Fruit fly (Drosophila melanogaster) whole organism, embryonic: ENCODE measurements around the gene Ser.
A peak's percentile ranks its signal among the peaks of the same experiment; 100 is the strongest.

Experiments
- ATbp ChIP-seq: fragments of 200-800 bp; sonication (Bioruptor generic); optimal IDR thresholded peaks from 2 replicates; lab custom pipeline; 2017; ENCODE audit warnings: missing biosample characterization, mild to moderate bottlenecking, missing genetic modification characterization, missing genetic modification reagents
- Ada2b ChIP-seq: fragments of 200-800 bp; sonication (Bioruptor generic); IDR thresholded peaks from 2 replicates; pipeline ENCODE4 v1.3.6; 2022; ENCODE audit warnings: missing biosample characterization, missing genetic modification characterization
- Adf1 ChIP-seq: fragments of 200-800 bp; sonication (Bioruptor generic); IDR thresholded peaks from 2 replicates; pipeline ENCODE4 v1.3.6; 2022; ENCODE audit warnings: missing biosample characterization, missing genetic modification characterization
- Asciz ChIP-seq: fragments of 200-800 bp; sonication (Bioruptor generic); optimal IDR thresholded peaks from 2 replicates; lab custom pipeline; 2017; ENCODE audit warnings: missing biosample characterization, mild to moderate bottlenecking, missing genetic modification characterization, missing genetic modification reagents
- BtbVII ChIP-seq: fragments of 200-800 bp; sonication (Bioruptor generic); optimal IDR thresholded peaks from 3 replicates; lab custom pipeline; 2017; ENCODE audit warnings: missing biosample characterization, mild to moderate bottlenecking, missing genetic modification characterization
- CG10267 ChIP-seq: fragments of 200-800 bp; sonication (Bioruptor generic); optimal IDR thresholded peaks from 2 replicates; lab custom pipeline; 2018; ENCODE audit warnings: missing biosample characterization, mild to moderate bottlenecking, missing genetic modification characterization, moderate library complexity
- CG10959 ChIP-seq: fragments of 200-800 bp; sonication (Bioruptor generic); IDR thresholded peaks from 2 replicates; pipeline ENCODE4 v1.3.6; 2022; ENCODE audit warnings: missing biosample characterization, missing genetic modification characterization
- CG11085 ChIP-seq: fragments of 200-800 bp; sonication (Bioruptor generic); IDR thresholded peaks from 2 replicates; pipeline ENCODE4 v1.3.6; 2022; ENCODE audit warnings: missing biosample characterization, missing genetic modification characterization
- CG1233 ChIP-seq: fragments of 200-800 bp; sonication (Bioruptor generic); optimal IDR thresholded peaks from 4 replicates; lab custom pipeline; 2018; ENCODE audit warnings: missing biosample characterization, mild to moderate bottlenecking, missing genetic modification characterization
- CG12769 ChIP-seq: fragments of 200-800 bp; sonication (Bioruptor generic); optimal IDR thresholded peaks from 2 replicates; lab custom pipeline; 2019; ENCODE audit warnings: missing biosample characterization, mild to moderate bottlenecking, missing genetic modification characterization, moderate library complexity
- CG13287 ChIP-seq: fragments of 200-800 bp; sonication (Bioruptor generic); IDR thresholded peaks from 2 replicates; pipeline ENCODE4 v1.3.6; 2022; ENCODE audit warnings: missing biosample characterization, missing genetic modification characterization; ENCODE audit not compliant: partially characterized antibody
- CG13296 ChIP-seq: fragments of 200-800 bp; sonication (Bioruptor generic); optimal IDR thresholded peaks from 3 replicates; lab custom pipeline; 2018; ENCODE audit warnings: missing biosample characterization, mild to moderate bottlenecking, missing genetic modification characterization
- CG14860 ChIP-seq: fragments of 200-800 bp; sonication (Bioruptor generic); IDR thresholded peaks from 3 replicates; pipeline ENCODE4 v1.3.6; 2022; ENCODE audit warnings: missing biosample characterization, missing genetic modification characterization; ENCODE audit not compliant: partially characterized antibody
- CG15269 ChIP-seq: fragments of 200-800 bp; sonication (Bioruptor generic); optimal IDR thresholded peaks from 2 replicates; lab custom pipeline; 2018; ENCODE audit warnings: missing biosample characterization, mild to moderate bottlenecking, missing genetic modification characterization, moderate library complexity
- CG17612 ChIP-seq: fragments of 200-800 bp; sonication (Bioruptor generic); IDR thresholded peaks from 2 replicates; pipeline ENCODE4 v1.3.6; 2022; ENCODE audit warnings: missing biosample characterization, missing genetic modification characterization
- CG2678 ChIP-seq: fragments of 200-800 bp; sonication (Bioruptor generic); optimal IDR thresholded peaks from 3 replicates; lab custom pipeline; 2019; ENCODE audit warnings: missing biosample characterization, mild to moderate bottlenecking, missing genetic modification characterization, moderate library complexity
- CG3065 ChIP-seq: fragments of 200-800 bp; sonication (Bioruptor generic); optimal IDR thresholded peaks from 2 replicates; lab custom pipeline; 2016; ENCODE audit warnings: missing biosample characterization, missing genetic modification characterization
- CG33557 ChIP-seq: fragments of 200-800 bp; sonication (Bioruptor generic); optimal IDR thresholded peaks from 2 replicates; lab custom pipeline; 2019; ENCODE audit warnings: missing biosample characterization, mild to moderate bottlenecking, missing genetic modification characterization, moderate library complexity
- CG7928 ChIP-seq: fragments of 200-800 bp; sonication (Bioruptor generic); optimal IDR thresholded peaks from 2 replicates; lab custom pipeline; 2017; ENCODE audit warnings: missing biosample characterization, mild to moderate bottlenecking, missing genetic modification characterization
- CG8281 ChIP-seq: fragments of 200-800 bp; sonication (Bioruptor generic); optimal IDR thresholded peaks from 2 replicates; lab custom pipeline; 2018; ENCODE audit warnings: missing biosample characterization, mild to moderate bottlenecking, missing genetic modification characterization, moderate library complexity
- Chrac-16 ChIP-seq: fragments of 200-800 bp; sonication (Bioruptor generic); optimal IDR thresholded peaks from 3 replicates; lab custom pipeline; 2016; ENCODE audit warnings: missing biosample characterization, missing genetic modification characterization
- D ChIP-seq, 2 experiments: fragments of 200-800 bp in 1 of 2; fragments of >200 bp in 1 of 2; sonication (Bioruptor generic) in 1 of 2; optimal IDR thresholded peaks; 2 replicates in 1 of 2; 3 replicates in 1 of 2; lab custom pipeline; 2017; ENCODE audit warnings: mild to moderate bottlenecking in 1 of 2, missing biosample characterization in 1 of 2, missing genetic modification characterization in 1 of 2, missing genetic modification reagents in 1 of 2
- Drgx ChIP-seq: fragments of 200-800 bp; sonication (Bioruptor generic); IDR thresholded peaks from 2 replicates; pipeline ENCODE4 v1.3.6; 2022; ENCODE audit warnings: missing biosample characterization, missing genetic modification characterization
- E2f2 ChIP-seq: fragments of 200-800 bp; sonication (Bioruptor generic); IDR thresholded peaks from 2 replicates; pipeline ENCODE4 v1.3.6; 2022; ENCODE audit warnings: missing biosample characterization, missing genetic modification characterization
- Ets65A ChIP-seq: fragments of 200-800 bp; sonication (Bioruptor generic); peaks from one replicate; lab custom pipeline; 2016; ENCODE audit warnings: missing biosample characterization, missing genetic modification characterization
- H2.0 ChIP-seq: fragments of 200-800 bp; sonication (Bioruptor generic); IDR thresholded peaks from 2 replicates; pipeline ENCODE4 v1.3.6; 2022; ENCODE audit warnings: missing biosample characterization, missing genetic modification characterization
- Hey ChIP-seq: fragments of 200-800 bp; sonication (Bioruptor generic); optimal IDR thresholded peaks from 3 replicates; lab custom pipeline; 2018; ENCODE audit warnings: missing biosample characterization, mild to moderate bottlenecking, missing genetic modification characterization
- Hmx ChIP-seq: fragments of 200-800 bp; sonication (Bioruptor generic); optimal IDR thresholded peaks from 2 replicates; lab custom pipeline; 2016; ENCODE audit warnings: missing biosample characterization, missing genetic modification characterization
- Lhr ChIP-seq: fragments of 200-800 bp; sonication (Bioruptor generic); optimal IDR thresholded peaks from 3 replicates; lab custom pipeline; 2017; ENCODE audit warnings: mild to moderate bottlenecking, missing biosample characterization, missing genetic modification reagents, missing genetic modification characterization
- Lpt ChIP-seq: fragments of >200 bp; optimal IDR thresholded peaks from 2 replicates; lab custom pipeline; 2018; ENCODE audit warnings: missing biosample characterization, missing genetic modification characterization
- Med ChIP-seq: fragments of 200-800 bp; sonication (Bioruptor generic); peaks from one replicate; lab custom pipeline; 2016; ENCODE audit warnings: missing biosample characterization, missing genetic modification characterization, mild to moderate bottlenecking, inconsistent platforms, moderate library complexity
- bsh ChIP-seq, 2 experiments: fragments of 200-800 bp; sonication (Bioruptor generic); optimal IDR thresholded peaks; 2 replicates each; lab custom pipeline; 2017 to 2018; ENCODE audit warnings: mild to moderate bottlenecking in 2 of 2, missing biosample characterization in 2 of 2, missing genetic modification characterization in 2 of 2, moderate library complexity in 1 of 2
- btn ChIP-seq: fragments of 200-800 bp; sonication (Bioruptor generic); optimal IDR thresholded peaks from 2 replicates; lab custom pipeline; 2016; ENCODE audit warnings: missing biosample characterization, missing genetic modification characterization
- chm ChIP-seq: fragments of 200-800 bp; sonication (Bioruptor generic); IDR thresholded peaks from 2 replicates; pipeline ENCODE4 v1.3.6; 2022; ENCODE audit warnings: missing biosample characterization, missing genetic modification characterization
- grn ChIP-seq: fragments of 200-800 bp; sonication (Bioruptor generic); optimal IDR thresholded peaks from 3 replicates; lab custom pipeline; 2017; ENCODE audit warnings: missing biosample characterization, missing genetic modification characterization
- gro ChIP-seq: fragments of 200-800 bp; sonication (Bioruptor generic); optimal IDR thresholded peaks from 2 replicates; lab custom pipeline; 2016; ENCODE audit warnings: missing biosample characterization, missing genetic modification characterization
- gt ChIP-seq: fragments of 200-800 bp; sonication (Bioruptor generic); IDR thresholded peaks from 2 replicates; pipeline ENCODE4 v1.3.6; 2022; ENCODE audit warnings: missing biosample characterization, missing genetic modification characterization
- ham ChIP-seq: fragments of 200-800 bp; sonication (Bioruptor generic); IDR thresholded peaks from 2 replicates; pipeline ENCODE4 v1.3.6; 2022; ENCODE audit warnings: missing biosample characterization, missing genetic modification characterization
- kni ChIP-seq: fragments of 200-800 bp; sonication (Bioruptor generic); optimal IDR thresholded peaks from 3 replicates; lab custom pipeline; 2017; ENCODE audit warnings: mild to moderate bottlenecking, missing biosample characterization, missing genetic modification reagents, missing genetic modification characterization
- lbe ChIP-seq: fragments of 200-800 bp; sonication (Bioruptor generic); optimal IDR thresholded peaks from 2 replicates; lab custom pipeline; 2016; ENCODE audit warnings: missing biosample characterization, mild to moderate bottlenecking, missing genetic modification characterization
- nom ChIP-seq: fragments of 200-800 bp; sonication (Bioruptor generic); optimal IDR thresholded peaks from 2 replicates; lab custom pipeline; 2017; ENCODE audit warnings: missing biosample characterization, missing genetic modification characterization, mild to moderate bottlenecking, moderate library complexity, missing genetic modification reagents
- pb ChIP-seq: fragments of 200-800 bp; sonication (Bioruptor generic); optimal IDR thresholded peaks from 3 replicates; lab custom pipeline; 2016; ENCODE audit warnings: missing biosample characterization, missing genetic modification characterization
- sens-2 ChIP-seq: fragments of 200-800 bp; sonication (Bioruptor generic); IDR thresholded peaks from 2 replicates; pipeline ENCODE4 v1.3.6; 2022; ENCODE audit warnings: missing biosample characterization, missing genetic modification characterization
- ssp ChIP-seq: fragments of 200-800 bp; sonication (Bioruptor generic); IDR thresholded peaks from 2 replicates; pipeline ENCODE4 v1.3.6; 2022; ENCODE audit warnings: missing biosample characterization, missing genetic modification characterization
- tgo ChIP-seq: fragments of 200-800 bp; sonication (Bioruptor generic); IDR thresholded peaks from 3 replicates; pipeline ENCODE4 v1.3.6; 2022; ENCODE audit warnings: missing biosample characterization, missing genetic modification characterization
- vvl ChIP-seq: fragments of 200-800 bp; sonication (Bioruptor generic); IDR thresholded peaks from 2 replicates; pipeline ENCODE4 v1.3.6; 2022; ENCODE audit warnings: missing biosample characterization, missing genetic modification characterization
- yki ChIP-seq: fragments of >200 bp; optimal IDR thresholded peaks from 3 replicates; lab custom pipeline; 2018

The Ser gene

dm6 chr3R:27202330-27202729 lies 8.3 kb upstream of the Ser start (continued):
- TF ChIP-seq btn, result no peak
- TF ChIP-seq Lpt (GFP tag; lab: Kevin White, UChicago), result no peak
- no peak for TF ChIP-seq CG17612 (GFP tag; lab: Robert Waterston, UW)
- TF ChIP-seq ATbp (GFP tag; lab: Kevin White, UChicago), result peak; percentile 18
- TF ChIP-seq BtbVII (GFP tag; lab: Kevin White, UChicago), result no peak
- TF ChIP-seq CG10959, result no peak
- TF ChIP-seq Lhr (GFP tag; lab: Kevin White, UChicago), result no peak
- no peak for TF ChIP-seq CG13296
- TF ChIP-seq Hey (tag; lab: Kevin White, UChicago), result no peak
- no peak for TF ChIP-seq CG3065 (GFP tag; lab: Kevin White, UChicago)
- no peak for TF ChIP-seq Chrac-16 (GFP tag; lab: Kevin White, UChicago)
- TF ChIP-seq chm, result no peak
- no peak for TF ChIP-seq ssp (GFP tag; lab: Robert Waterston, UW)
- TF ChIP-seq CG7928 (GFP tag; lab: Kevin White, UChicago), result no peak
- peak; percentile 15 for TF ChIP-seq kni (GFP tag; lab: Kevin White, UChicago)
- no peak for TF ChIP-seq CG8281 (tag; lab: Kevin White, UChicago)
- TF ChIP-seq pb (GFP tag; lab: Kevin White, UChicago), result no peak
- TF ChIP-seq Asciz (GFP tag; lab: Kevin White, UChicago), result peak; percentile 16
- no peak for TF ChIP-seq tgo (GFP tag; lab: Robert Waterston, UW)
- no peak for TF ChIP-seq CG1233 (GFP tag; lab: Kevin White, UChicago)
- TF ChIP-seq E2f2, result no peak
- no peak for TF ChIP-seq grn
- peak; percentile 58 for TF ChIP-seq Med
- no peak for TF ChIP-seq CG13287 (GFP tag; lab: Robert Waterston, UW)
- no peak for TF ChIP-seq ham (GFP tag; lab: Robert Waterston, UW)
- peak; percentile 11; the same call in 1 of the 2 replicates for TF ChIP-seq vvl (GFP tag; lab: Robert Waterston, UW)
- peak; percentile 8 for TF ChIP-seq CG2678 (tag; lab: Kevin White, UChicago)
- peak in 1 of 2 experiments; percentile 12 for TF ChIP-seq bsh (GFP tag; optimal IDR thresholded peaks at IDR 0.05; lab: Kevin White, UChicago)
- TF ChIP-seq yki (lab: Kevin White, UChicago), result no peak
- no peak for TF ChIP-seq CG10267 (tag; lab: Kevin White, UChicago)
- no peak for TF ChIP-seq CG15269 (tag; lab: Kevin White, UChicago)
- TF ChIP-seq Ada2b (GFP tag; lab: Robert Waterston, UW), result no peak

dm6 chr3R:27201538-27202281 lies 7.6 kb upstream of the Ser start:
- TF ChIP-seq Ets65A (GFP tag; lab: Kevin White, UChicago) (peak; percentile 58), lbe (GFP tag; lab: Kevin White, UChicago) (peak; percentile 23), Adf1 (no peak), CG17612 (GFP tag; lab: Robert Waterston, UW) (no peak), gt (no peak), CG11085 (no peak), nom (GFP tag; lab: Kevin White, UChicago) (peak; percentile 68), Hmx (GFP tag; lab: Kevin White, UChicago) (no peak), H2.0 (GFP tag; lab: Robert Waterston, UW) (no peak), vvl (GFP tag; lab: Robert Waterston, UW) (no peak), Drgx (GFP tag; lab: Robert Waterston, UW) (peak; percentile 33; the same call in 1 of the 2 replicates), D (optimal IDR thresholded peaks at IDR 0.05; lab: Kevin White, UChicago) (no peak), D (GFP tag; optimal IDR thresholded peaks at IDR 0.05; lab: Kevin White, UChicago) (no peak), bsh (GFP tag; optimal IDR thresholded peaks at IDR 0.05; lab: Kevin White, UChicago) (peak in 1 of 2 experiments; percentile 72), gro (GFP tag; lab: Kevin White, UChicago) (no peak), CG12769 (tag; lab: Kevin White, UChicago) (no peak), CG14860 (GFP tag; lab: Robert Waterston, UW) (no peak), CG33557 (GFP tag; lab: Kevin White, UChicago) (no peak), sens-2 (GFP tag; lab: Robert Waterston, UW) (no peak)
